Worm (Caenorhabditis elegans) whole organism, L1 larva: Measurements from ENCODE around the gene W05E10.5.

Source experiments
- C04F5.9 ChIP-seq: sonication (generic microtip); optimal IDR thresholded peaks from 2 replicates; lab custom pipeline; 2016; ENCODE audit warnings: missing genetic modification characterization, missing compliant biosample characterization
- aly-2 ChIP-seq: fragments of 150-350 bp; optimal IDR thresholded peaks from 2 replicates; lab custom pipeline; 2014; ENCODE audit warnings: missing biosample characterization, missing genetic modification characterization
- blmp-1 ChIP-seq: fragments of 150-350 bp; optimal IDR thresholded peaks from 2 replicates; lab custom pipeline; 2014; ENCODE audit warnings: missing biosample characterization, missing genetic modification characterization
- ceh-8 ChIP-seq: fragments of 200-800 bp; sonication (Bioruptor generic); optimal IDR thresholded peaks from 2 replicates; lab custom pipeline; 2018; ENCODE audit warnings: mild to moderate bottlenecking, missing genetic modification characterization, moderate library complexity, missing compliant biosample characterization
- ceh-82 ChIP-seq, 3 experiments: fragments of 150-350 bp in 1 of 3; sonication (generic microtip) in 2 of 3; optimal IDR thresholded peaks; 2 replicates each; lab custom pipeline; 2014 to 2017; ENCODE audit warnings: missing biosample characterization in 3 of 3, missing genetic modification characterization in 3 of 3
- ceh-88 ChIP-seq: fragments of 200-800 bp; sonication (Bioruptor generic); IDR thresholded peaks from 2 replicates; pipeline ENCODE4 v1.3.6; 2022; ENCODE audit warnings: missing genetic modification characterization, missing compliant biosample characterization
- ceh-90 ChIP-seq: sonication (generic microtip); optimal IDR thresholded peaks from 2 replicates; lab custom pipeline; 2016; ENCODE audit warnings: missing genetic modification characterization, missing compliant biosample characterization
- dpl-1 ChIP-seq, 3 experiments: fragments of 150-350 bp in 2 of 3; sonication (generic microtip) in 1 of 3; optimal IDR thresholded peaks; 2 replicates each; lab custom pipeline; 2014 to 2017; ENCODE audit warnings: missing biosample characterization in 3 of 3, missing genetic modification characterization in 3 of 3, missing genetic modification reagents in 3 of 3
- dsc-1 ChIP-seq: sonication (generic microtip); optimal IDR thresholded peaks from 2 replicates; lab custom pipeline; 2016; ENCODE audit warnings: mild to moderate bottlenecking, missing genetic modification characterization, missing compliant biosample characterization
- efl-1 ChIP-seq, 4 experiments: fragments of 150-350 bp; optimal IDR thresholded peaks in 3 of 4; peaks in 1 of 4; 1 replicate in 1 of 4; 2 replicates in 3 of 4; lab custom pipeline; 2014; ENCODE audit warnings: missing biosample characterization in 2 of 4, missing genetic modification characterization in 2 of 4, missing genetic modification reagents in 2 of 4
- egl-27 ChIP-seq, 2 experiments: fragments of 150-350 bp in 1 of 2; sonication (generic microtip); optimal IDR thresholded peaks; 3 replicates each; lab custom pipeline; 2017 to 2018; ENCODE audit warnings: missing biosample characterization in 2 of 2, missing genetic modification characterization in 2 of 2, missing genetic modification reagents in 2 of 2
- elt-2 ChIP-seq: sonication (generic microtip); optimal IDR thresholded peaks from 2 replicates; lab custom pipeline; 2016; ENCODE audit warnings: missing genetic modification characterization, mild to moderate bottlenecking, inconsistent platforms, missing compliant biosample characterization, missing genetic modification reagents
- elt-3 ChIP-seq, 6 experiments: fragments of 150-350 bp in 1 of 6; sonication (generic microtip); optimal IDR thresholded peaks; 2 replicates each; lab custom pipeline; 2017 to 2018; ENCODE audit warnings: missing biosample characterization in 6 of 6, missing genetic modification characterization in 6 of 6, inconsistent platforms in 1 of 6
- ets-5 ChIP-seq: fragments of 200-800 bp; sonication (Bioruptor generic); IDR thresholded peaks from 2 replicates; pipeline ENCODE4 v1.3.6; 2022; ENCODE audit warnings: missing genetic modification characterization, missing compliant biosample characterization
- fkh-10 ChIP-seq: sonication (generic microtip); optimal IDR thresholded peaks from 2 replicates; lab custom pipeline; 2017; ENCODE audit warnings: missing biosample characterization, missing genetic modification reagents, missing genetic modification characterization
- fkh-4 ChIP-seq: sonication (generic microtip); optimal IDR thresholded peaks from 2 replicates; lab custom pipeline; 2016; ENCODE audit warnings: missing compliant biosample characterization, missing genetic modification characterization, borderline replicate concordance
- fkh-8 ChIP-seq: sonication (generic microtip); optimal IDR thresholded peaks from 2 replicates; lab custom pipeline; 2016; ENCODE audit warnings: mild to moderate bottlenecking, missing genetic modification characterization, missing compliant biosample characterization
- grh-1 ChIP-seq: fragments of 200-800 bp; sonication (Bioruptor generic); IDR thresholded peaks from 2 replicates; pipeline ENCODE4 v1.3.6; 2022; ENCODE audit warnings: missing genetic modification reagents, missing genetic modification characterization, missing compliant biosample characterization
- hlh-4 ChIP-seq: sonication (generic microtip); optimal IDR thresholded peaks from 2 replicates; lab custom pipeline; 2016; ENCODE audit warnings: mild to moderate bottlenecking, missing genetic modification characterization, missing compliant biosample characterization
- hpl-2 ChIP-seq: fragments of 150-350 bp; optimal IDR thresholded peaks from 2 replicates; lab custom pipeline; 2014; ENCODE audit warnings: missing biosample characterization, missing genetic modification reagents, missing genetic modification characterization
- irx-1 ChIP-seq: sonication (generic microtip); optimal IDR thresholded peaks from 2 replicates; lab custom pipeline; 2016; ENCODE audit warnings: missing genetic modification characterization, missing compliant biosample characterization
- lin-14 ChIP-seq: fragments of 200-800 bp; sonication (Bioruptor generic); optimal IDR thresholded peaks from 2 replicates; lab custom pipeline; 2018; ENCODE audit warnings: mild to moderate bottlenecking, missing genetic modification characterization, moderate library complexity, missing compliant biosample characterization
- lir-3 ChIP-seq: sonication (generic microtip); optimal IDR thresholded peaks from 2 replicates; lab custom pipeline; 2016; ENCODE audit warnings: mild to moderate bottlenecking, missing genetic modification characterization, moderate library complexity, missing compliant biosample characterization; ENCODE audit not compliant: poor library complexity
- lsy-2 ChIP-seq, 2 experiments: fragments of 150-350 bp; optimal IDR thresholded peaks; 2 replicates each; lab custom pipeline; 2014; ENCODE audit warnings: missing biosample characterization in 2 of 2, missing genetic modification characterization in 2 of 2
- mab-9 ChIP-seq: fragments of 200-800 bp; sonication (Bioruptor generic); IDR thresholded peaks from 2 replicates; pipeline ENCODE4 v1.3.6; 2022; ENCODE audit warnings: missing genetic modification reagents, missing genetic modification characterization, missing compliant biosample characterization
- nhr-19 ChIP-seq: fragments of 200-800 bp; sonication (Bioruptor generic); conservative IDR thresholded peaks from 2 replicates; pipeline ENCODE4 v1.3.6; 2022; ENCODE audit warnings: missing genetic modification characterization, missing compliant biosample characterization
- nhr-28 ChIP-seq: fragments of 150-350 bp; optimal IDR thresholded peaks from 2 replicates; lab custom pipeline; 2014; ENCODE audit warnings: missing biosample characterization, missing genetic modification characterization
- nhr-47 ChIP-seq: sonication (generic microtip); optimal IDR thresholded peaks from 2 replicates; lab custom pipeline; 2016; ENCODE audit warnings: mild to moderate bottlenecking, missing genetic modification characterization, moderate library complexity, missing compliant biosample characterization
- nhr-76 ChIP-seq: sonication (generic microtip); optimal IDR thresholded peaks from 2 replicates; lab custom pipeline; 2017; ENCODE audit warnings: missing biosample characterization, missing genetic modification characterization
- nhr-77 ChIP-seq: fragments of 150-350 bp; optimal IDR thresholded peaks from 2 replicates; lab custom pipeline; 2014; ENCODE audit warnings: missing biosample characterization, missing genetic modification characterization
- nhr-84 ChIP-seq: sonication (generic microtip); optimal IDR thresholded peaks from 2 replicates; lab custom pipeline; 2017; ENCODE audit warnings: missing biosample characterization, missing genetic modification characterization
- nhr-85 ChIP-seq: sonication (generic microtip); peaks from one replicate; lab custom pipeline; 2016; ENCODE audit warnings: missing genetic modification characterization, inconsistent platforms, missing compliant biosample characterization
- pag-3 ChIP-seq: sonication (generic microtip); optimal IDR thresholded peaks from 2 replicates; lab custom pipeline; 2017; ENCODE audit warnings: missing genetic modification characterization, mild to moderate bottlenecking, missing compliant biosample characterization, antibody characterized with exemption, borderline replicate concordance; ENCODE audit not compliant: insufficient read depth
- skn-1 ChIP-seq: fragments of 150-350 bp; optimal IDR thresholded peaks from 2 replicates; lab custom pipeline; 2014; ENCODE audit warnings: missing biosample characterization, missing genetic modification characterization
- snpc-4 ChIP-seq: fragments of 150-350 bp; optimal IDR thresholded peaks from 2 replicates; lab custom pipeline; 2014; ENCODE audit warnings: missing biosample characterization, missing genetic modification characterization
- snu-23 ChIP-seq: sonication (generic microtip); optimal IDR thresholded peaks from 2 replicates; lab custom pipeline; 2016; ENCODE audit warnings: missing genetic modification characterization, missing compliant biosample characterization
- sox-4 ChIP-seq: sonication (generic microtip); optimal IDR thresholded peaks from 2 replicates; lab custom pipeline; 2016; ENCODE audit warnings: missing genetic modification characterization, missing compliant biosample characterization
- sptf-1 ChIP-seq: fragments of 150-350 bp; optimal IDR thresholded peaks from 2 replicates; lab custom pipeline; 2014; ENCODE audit warnings: missing biosample characterization, missing genetic modification characterization
- swsn-7 ChIP-seq: sonication (generic microtip); optimal IDR thresholded peaks from 2 replicates; lab custom pipeline; 2016; ENCODE audit warnings: missing genetic modification characterization, missing compliant biosample characterization
- tbx-2 ChIP-seq: sonication (generic microtip); optimal IDR thresholded peaks from 2 replicates; lab custom pipeline; 2016; ENCODE audit warnings: missing genetic modification characterization, missing compliant biosample characterization
- unc-86 ChIP-seq: sonication (generic microtip); optimal IDR thresholded peaks from 2 replicates; lab custom pipeline; 2016; ENCODE audit warnings: missing genetic modification characterization, missing compliant biosample characterization
- zag-1 ChIP-seq: fragments of 150-350 bp; optimal IDR thresholded peaks from 2 replicates; lab custom pipeline; 2014; ENCODE audit warnings: missing biosample characterization, missing genetic modification characterization

W05E10.5 gene

ce11 chrV:11704658-11705057, 9.2 kb upstream of the W05E10.5 start:
- TF ChIP-seq fkh-10 (GFP tag; lab: Kevin White, UChicago): peak; percentile 84
- peak; percentile 1 for TF ChIP-seq lin-14
- TF ChIP-seq nhr-19: no peak

- TF ChIP-seq nhr-76 (tag; lab: Kevin White, UChicago): no peak
- TF ChIP-seq nhr-47: no peak
- no peak for TF ChIP-seq pag-3 (tag; lab: Kevin White, UChicago)
- TF ChIP-seq lin-14: peak; percentile 70
- no peak for TF ChIP-seq fkh-8 (tag; lab: Kevin White, UChicago)
- TF ChIP-seq snu-23 (GFP tag; lab: Kevin White, UChicago): no peak
- TF ChIP-seq fkh-10 (GFP tag; lab: Kevin White, UChicago): peak; percentile 62
- TF ChIP-seq elt-3 (tag; optimal IDR thresholded peaks at IDR 0.05; lab: Kevin White, UChicago): no peak
- no peak for TF ChIP-seq irx-1 (tag; lab: Kevin White, UChicago)
- TF ChIP-seq, all 84 proteins: peak for 2
Measured at ce11 chrV:11697482-11697881, 2.0 kb upstream of the W05E10.5 start.

ce11 chrV:11691553-11691952, 3.9 kb downstream of the W05E10.5 start, which contains the start of gene W05E10.1:
Gene W05E10.1, minus strand, starts transcription at chrV:11691691.
- TF ChIP-seq nhr-84 (tag; lab: Kevin White, UChicago): no peak
- TF ChIP-seq tbx-2: no peak
- TF ChIP-seq elt-2 (tag; lab: Kevin White, UChicago): peak; percentile 55
- TF ChIP-seq lin-14: no peak
- no peak for TF ChIP-seq skn-1 (tag; lab: Kevin White, UChicago)
- TF ChIP-seq mab-9 (GFP tag; lab: Robert Waterston, UW): no peak
- no peak for TF ChIP-seq egl-27 (tag; optimal IDR thresholded peaks at IDR 0.05; lab: Kevin White, UChicago)
- no peak for TF ChIP-seq snpc-4 (tag; lab: Kevin White, UChicago)
- no peak for TF ChIP-seq efl-1 (optimal IDR thresholded peaks at IDR 0.05; lab: Kevin White, UChicago)
- TF ChIP-seq efl-1 (GFP tag; optimal IDR thresholded peaks at IDR 0.05 in 1 of 2; lab: Kevin White, UChicago): peak in 1 of 2 experiments; percentile 53
- no peak for TF ChIP-seq nhr-28 (tag; lab: Kevin White, UChicago)
- no peak for TF ChIP-seq dpl-1 (GFP tag; optimal IDR thresholded peaks at IDR 0.05; lab: Kevin White, UChicago)
- no peak for TF ChIP-seq nhr-76 (tag; lab: Kevin White, UChicago)
- TF ChIP-seq grh-1 (GFP tag; lab: Robert Waterston, UW): no peak
- TF ChIP-seq aly-2 (tag; lab: Kevin White, UChicago): no peak

- TF ChIP-seq nhr-84 (tag; lab: Kevin White, UChicago) (no peak), zag-1 (no peak), sox-4 (tag; lab: Kevin White, UChicago) (no peak), ets-5 (GFP tag; lab: Robert Waterston, UW) (no peak), ceh-82 (tag; optimal IDR thresholded peaks at IDR 0.05; lab: Kevin White, UChicago) (no peak), snu-23 (GFP tag; lab: Kevin White, UChicago) (no peak), fkh-8 (tag; lab: Kevin White, UChicago) (no peak), fkh-4 (no peak), hlh-4 (tag; lab: Kevin White, UChicago) (no peak), ceh-8 (GFP tag; lab: Kevin White, UChicago) (no peak), fkh-10 (GFP tag; lab: Kevin White, UChicago) (peak; percentile 15), lin-14 (peak; percentile 25), nhr-77 (tag; lab: Kevin White, UChicago) (no peak), unc-86 (tag; lab: Kevin White, UChicago) (no peak), dsc-1 (tag; lab: Kevin White, UChicago) (peak; percentile 59)
- TF ChIP-seq, all 84 proteins: peak for 3
Measured at ce11 chrV:11686877-11687276, 8.6 kb downstream of the W05E10.5 start, which contains the start of gene W05E10.2. Gene W05E10.2, plus strand, starts transcription at chrV:11687177.

ce11 chrV:11682858-11683257, 12.6 kb downstream of the W05E10.5 start:
- TF ChIP-seq hlh-4 (tag; lab: Kevin White, UChicago) (no peak), lir-3 (no peak), hpl-2 (GFP tag; lab: Kevin White, UChicago) (no peak), blmp-1 (tag; lab: Kevin White, UChicago) (peak; percentile 58), ceh-88 (GFP tag; lab: Robert Waterston, UW) (no peak), sptf-1 (tag; lab: Kevin White, UChicago) (no peak), elt-3 (tag; optimal IDR thresholded peaks at IDR 0.05; lab: Kevin White, UChicago) (peak in 4 of 6 experiments; percentile 20 to 93 (median 28)), fkh-10 (GFP tag; lab: Kevin White, UChicago) (no peak), lsy-2 (tag; optimal IDR thresholded peaks at IDR 0.05; lab: Kevin White, UChicago) (peak in 1 of 2 experiments; percentile 3), efl-1 (optimal IDR thresholded peaks at IDR 0.05; lab: Kevin White, UChicago) (no peak), efl-1 (GFP tag; optimal IDR thresholded peaks at IDR 0.05 in 1 of 2; lab: Kevin White, UChicago) (peak in 1 of 2 experiments; percentile 58), C04F5.9 (tag; lab: Kevin White, UChicago) (no peak), grh-1 (GFP tag; lab: Robert Waterston, UW) (peak; percentile 69), nhr-85 (tag; lab: Kevin White, UChicago) (peak; percentile 67), ceh-90 (tag; lab: Kevin White, UChicago) (no peak), swsn-7 (tag; lab: Kevin White, UChicago) (no peak), lin-14 (peak; percentile 45)
